Fruit fly (Drosophila melanogaster) S2 (cell line): ENCODE data around the gene spdo.

ENCODE experiments used
- CG8478 ChIP-seq: fragments of >200 bp; optimal IDR thresholded peaks from 2 replicates; lab custom pipeline; 2018
- CTCF ChIP-seq, 2 experiments: fragments of >200 bp; optimal IDR thresholded peaks; 2 replicates each; lab custom pipeline; 2018

The spdo gene

dm6 chr3R:30476367-30476766 lies at the start of gene spdo:
TSS of gene spdo (plus strand) at chr3R:30476684.
- TF ChIP-seq CTCF (optimal IDR thresholded peaks at IDR 0.05; lab: Kevin White, UChicago) (no peak), CG8478 (no peak)

- TF ChIP-seq CG8478 = no peak
- peak; percentile 1 to 44 for TF ChIP-seq CTCF (optimal IDR thresholded peaks at IDR 0.05; lab: Kevin White, UChicago)
Measured at dm6 chr3R:30427805-30428359, 48.6 kb upstream of the spdo start, which contains the start of gene CG2218. TSS of gene CG2218 (minus strand) at chr3R:30428276.

- no peak for TF ChIP-seq CTCF (optimal IDR thresholded peaks at IDR 0.05; lab: Kevin White, UChicago)
Measured at dm6 chr3R:30428459-30428858, 48.0 kb upstream of the spdo start, which contains the start of gene CG15533. TSS of gene CG15533 (plus strand) at chr3R:30428820.

dm6 chr3R:30431258-30432114 lies 45.0 kb upstream of the spdo start, which contains the start of gene CG15534:
TSS of gene CG15534 (plus strand) at chr3R:30432064.
- TF ChIP-seq CTCF (optimal IDR thresholded peaks at IDR 0.05; lab: Kevin White, UChicago) = no peak
- TF ChIP-seq CG8478 = no peak

- TF ChIP-seq CG8478 = no peak
- TF ChIP-seq CTCF (optimal IDR thresholded peaks at IDR 0.05; lab: Kevin White, UChicago) = no peak
Measured at dm6 chr3R:30443549-30444133, 32.8 kb upstream of the spdo start, which contains the start of gene CG15537. TSS of gene CG15537 (minus strand) at chr3R:30443599.

dm6 chr3R:30444946-30445345 lies 31.5 kb upstream of the spdo start, which contains the start of gene Osi23:
TSS of gene Osi23 (minus strand) at chr3R:30445046.
- TF ChIP-seq CTCF (optimal IDR thresholded peaks at IDR 0.05; lab: Kevin White, UChicago) (no peak), CG8478 (no peak)

- TF ChIP-seq CTCF (optimal IDR thresholded peaks at IDR 0.05; lab: Kevin White, UChicago) = no peak
- TF ChIP-seq CG8478 = no peak
Measured at dm6 chr3R:30449446-30449845, 27.0 kb upstream of the spdo start.

dm6 chr3R:30450224-30450623 lies 26.3 kb upstream of the spdo start:
- TF ChIP-seq CTCF (optimal IDR thresholded peaks at IDR 0.05; lab: Kevin White, UChicago) = no peak
- no peak for TF ChIP-seq CG8478

dm6 chr3R:30450690-30451343 lies 25.7 kb upstream of the spdo start:
- TF ChIP-seq CTCF (optimal IDR thresholded peaks at IDR 0.05; lab: Kevin White, UChicago) (no peak), CG8478 (no peak)

- no peak for TF ChIP-seq CG8478
- TF ChIP-seq CTCF (optimal IDR thresholded peaks at IDR 0.05; lab: Kevin White, UChicago) = no peak
Measured at dm6 chr3R:30453236-30453635, 23.2 kb upstream of the spdo start.

- TF ChIP-seq CG8478 = no peak
- no peak for TF ChIP-seq CTCF (optimal IDR thresholded peaks at IDR 0.05; lab: Kevin White, UChicago)
Measured at dm6 chr3R:30454442-30454841, 22.0 kb upstream of the spdo start.

- TF ChIP-seq CTCF (optimal IDR thresholded peaks at IDR 0.05; lab: Kevin White, UChicago) (peak in 1 of 2 experiments; percentile 64), CG8478 (no peak)
Measured at dm6 chr3R:30455817-30456544, 20.5 kb upstream of the spdo start, which contains the start of gene aralar1. TSS of gene aralar1 (minus strand) at chr3R:30455867.

- TF ChIP-seq CG8478 = no peak
- peak; percentile 7 to 14 for TF ChIP-seq CTCF (optimal IDR thresholded peaks at IDR 0.05; lab: Kevin White, UChicago)
Measured at dm6 chr3R:30459066-30459935, 17.2 kb upstream of the spdo start, which contains the start of the genes CG2224 and CDase. TSS of gene CG2224 (minus strand) at chr3R:30459300. TSS of gene CDase (plus strand) at chr3R:30459521.
